Worm (Caenorhabditis elegans): ENCODE results near the gene lron-1.

The lron-1 gene

ce11 chrX:14599245-14599644 is 26.7 kb downstream of the lron-1 start, which contains the start of gene C44H4.6:
Gene C44H4.6 (minus strand): TSS chrX:14599345.
- TF ChIP-seq aly-2 (tag; optimal IDR thresholded peaks at IDR 0.05) (no peak), elt-1 (tag; optimal IDR thresholded peaks at IDR 0.05) (no peak), skn-1 (tag; optimal IDR thresholded peaks at IDR 0.05) (no peak), nhr-10 (tag; optimal IDR thresholded peaks at IDR 0.05) (no peak), peb-1 (tag; optimal IDR thresholded peaks at IDR 0.05) (no peak), nhr-21 (tag; optimal IDR thresholded peaks at IDR 0.05) (no peak), egl-27 (tag; optimal IDR thresholded peaks at IDR 0.05) (no peak)

DNA sequence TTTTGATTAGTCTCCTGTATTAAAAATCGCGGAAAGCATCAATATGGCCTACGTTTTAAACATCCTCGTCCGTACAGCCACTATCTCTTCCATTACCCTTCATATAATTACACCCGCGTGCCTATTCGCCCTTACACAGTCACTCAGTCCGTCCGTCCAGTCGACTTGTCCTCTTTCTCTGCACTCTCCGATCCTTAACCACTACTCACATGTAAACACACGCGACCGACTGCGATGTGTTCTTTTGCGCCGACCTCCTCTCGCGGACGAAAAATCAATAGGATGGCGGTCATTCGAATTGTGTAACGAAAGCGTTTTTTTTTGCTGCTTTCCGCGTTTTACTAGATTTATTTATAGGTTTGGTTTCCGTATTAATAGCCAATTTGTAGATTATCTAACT is 30.2 kb downstream of the lron-1 start, which contains the start of gene eor-2:
eor-2 (plus strand) TSS at position 342 of the 400 bp plus-strand sequence.
- TF ChIP-seq nhr-12 (tag; optimal IDR thresholded peaks at IDR 0.05) = no peak
- TF ChIP-seq nhr-25 (tag; optimal IDR thresholded peaks at IDR 0.05) = peak; percentile 79
- TF ChIP-seq C34F6.9 (tag; optimal IDR thresholded peaks at IDR 0.05) = peak; percentile 81
- TF ChIP-seq zag-1 (tag; optimal IDR thresholded peaks at IDR 0.05) = peak; percentile 15
- no peak for TF ChIP-seq nhr-11 (tag; optimal IDR thresholded peaks at IDR 0.05)
- no peak for TF ChIP-seq nhr-10 (tag; optimal IDR thresholded peaks at IDR 0.05)
- peak; percentile 30 for TF ChIP-seq ztf-4 (tag; optimal IDR thresholded peaks at IDR 0.05)
- peak; percentile 65 for TF ChIP-seq ceh-16 (tag; optimal IDR thresholded peaks at IDR 0.05)
- peak; percentile 60 for TF ChIP-seq gmeb-1 (tag; optimal IDR thresholded peaks at IDR 0.05)
- TF ChIP-seq Y55F3AM.14 (GFP tag; optimal IDR thresholded peaks at IDR 0.05) = no peak
- no peak for TF ChIP-seq aly-2 (tag; optimal IDR thresholded peaks at IDR 0.05)
- TF ChIP-seq peb-1 (tag; optimal IDR thresholded peaks at IDR 0.05) = no peak
- no peak for TF ChIP-seq elt-3 (tag; optimal IDR thresholded peaks at IDR 0.05)
- peak; percentile 72 for TF ChIP-seq sma-3 (GFP tag; optimal IDR thresholded peaks at IDR 0.05)
- peak; percentile 76 for TF ChIP-seq egl-27 (tag; optimal IDR thresholded peaks at IDR 0.05)
- no peak for TF ChIP-seq skn-1 (tag; optimal IDR thresholded peaks at IDR 0.05)
- TF ChIP-seq sma-9 (GFP tag; optimal IDR thresholded peaks at IDR 0.05) = peak; percentile 86
- no peak for TF ChIP-seq sma-9 (tag; optimal IDR thresholded peaks at IDR 0.05)
- peak; percentile 45 for TF ChIP-seq unc-55 (GFP tag; optimal IDR thresholded peaks at IDR 0.05)
- peak; percentile 85 for TF ChIP-seq nhr-129 (tag; optimal IDR thresholded peaks at IDR 0.05)
- TF ChIP-seq unc-39 (tag; optimal IDR thresholded peaks at IDR 0.05) = no peak
- TF ChIP-seq blmp-1 (tag; optimal IDR thresholded peaks at IDR 0.05; ENCODE audit: insufficient read depth) = peak; percentile 40
- TF ChIP-seq fos-1 (tag; optimal IDR thresholded peaks at IDR 0.05) = peak; percentile 88
- peak; percentile 87 for TF ChIP-seq crh-2 (tag; optimal IDR thresholded peaks at IDR 0.05)
- TF ChIP-seq mdl-1 (tag; optimal IDR thresholded peaks at IDR 0.05) = peak; percentile 63 to 94
- no peak for TF ChIP-seq alr-1 (tag; optimal IDR thresholded peaks at IDR 0.05)
- no peak for TF ChIP-seq elt-1 (tag; optimal IDR thresholded peaks at IDR 0.05)
- TF ChIP-seq nhr-23 (tag; optimal IDR thresholded peaks at IDR 0.05) = no peak
- TF ChIP-seq nhr-77 (tag; optimal IDR thresholded peaks at IDR 0.05) = no peak
- no peak for TF ChIP-seq dmd-4 (tag; optimal IDR thresholded peaks at IDR 0.05)
- TF ChIP-seq ZK546.5 (tag; optimal IDR thresholded peaks at IDR 0.05) = no peak
- peak; percentile 63 for TF ChIP-seq lin-13 (GFP tag; optimal IDR thresholded peaks at IDR 0.05)
- TF ChIP-seq mbf-1 (tag; optimal IDR thresholded peaks at IDR 0.05) = no peak
- TF ChIP-seq unc-62 (GFP tag; optimal IDR thresholded peaks at IDR 0.05) = no peak
- TF ChIP-seq ceh-82 (tag; optimal IDR thresholded peaks at IDR 0.05) = no peak
- peak in 1 of 2 experiments; percentile 70 for TF ChIP-seq lsy-2 (tag; optimal IDR thresholded peaks at IDR 0.05)
- no peak for TF ChIP-seq nhr-237 (tag; optimal IDR thresholded peaks at IDR 0.05)
- peak; percentile 13 for TF ChIP-seq mab-5 (tag; optimal IDR thresholded peaks at IDR 0.05)
- TF ChIP-seq ztf-11 (tag; optimal IDR thresholded peaks at IDR 0.05) = no peak
- TF ChIP-seq F13H6.1 (tag; optimal IDR thresholded peaks at IDR 0.05) = peak; percentile 83
- no peak for TF ChIP-seq lin-39 (tag; optimal IDR thresholded peaks at IDR 0.05)
- no peak for TF ChIP-seq ama-1 (optimal IDR thresholded peaks at IDR 0.05)
- peak; percentile 28 for TF ChIP-seq nhr-6 (tag; optimal IDR thresholded peaks at IDR 0.05)
- peak; percentile 77 for TF ChIP-seq snpc-4 (tag; optimal IDR thresholded peaks at IDR 0.05)
- TF ChIP-seq R02D3.7 (tag; optimal IDR thresholded peaks at IDR 0.05) = no peak
- TF ChIP-seq nhr-21 (tag; optimal IDR thresholded peaks at IDR 0.05) = peak; percentile 80
- peak; percentile 30 for TF ChIP-seq lin-11 (tag; optimal IDR thresholded peaks at IDR 0.05)
- no peak for TF ChIP-seq ztf-1 (GFP tag; conservative IDR thresholded peaks at IDR 0.05)
- peak; percentile 43 for TF ChIP-seq sem-4 (tag; optimal IDR thresholded peaks at IDR 0.05)

Data from whole organism, L2 larva.